Fruit fly (Drosophila melanogaster) S2 (cell line): ENCODE results near the gene B-H2.

Experiments used
- CG8478 ChIP-seq: fragments of >200 bp; optimal IDR thresholded peaks from 2 replicates; lab custom pipeline; 2018
- CTCF ChIP-seq, 2 experiments: fragments of >200 bp; optimal IDR thresholded peaks; 2 replicates each; lab custom pipeline; 2018

dm6 chrX:17300609-17301208 is 13.7 kb upstream of the B-H2 start:
- TF ChIP-seq CTCF (optimal IDR thresholded peaks at IDR 0.05; lab: Kevin White, UChicago) (no peak), CG8478 (lab: Kevin White, UChicago) (no peak)
